Worm (Caenorhabditis elegans): Measurements from ENCODE around the gene his-24.
A peak's percentile ranks its signal among the peaks of the same experiment; 100 is the strongest.

his-24 gene

ce11 chrX:14503800-14504550 is 14.1 kb downstream of the his-24 start, which contains the start of gene M163.1:
TSS of gene M163.1 (minus strand) at chrX:14503824.
- TF ChIP-seq ceh-18 (tag; optimal IDR thresholded peaks at IDR 0.05) (peak; percentile 0), lim-6 (tag; optimal IDR thresholded peaks at IDR 0.05) (no peak), hlh-30 (tag; optimal IDR thresholded peaks at IDR 0.05; ENCODE audit: insufficient read depth) (peak; percentile 1), lin-11 (tag; optimal IDR thresholded peaks at IDR 0.05) (no peak), nfya-1 (tag; optimal IDR thresholded peaks at IDR 0.05) (peak; percentile 13), hlh-8 (tag; optimal IDR thresholded peaks at IDR 0.05) (peak; percentile 15), ceh-22 (tag; optimal IDR thresholded peaks at IDR 0.05) (no peak), ceh-30 (tag; optimal IDR thresholded peaks at IDR 0.05) (no peak), rnt-1 (tag; optimal IDR thresholded peaks at IDR 0.05) (peak; percentile 36), unc-86 (tag; optimal IDR thresholded peaks at IDR 0.05) (no peak), pros-1 (tag; optimal IDR thresholded peaks at IDR 0.05) (peak; percentile 10), pha-4 (tag; optimal IDR thresholded peaks at IDR 0.05) (no peak), tbx-2 (tag; optimal IDR thresholded peaks at IDR 0.05) (peak; percentile 56), ceh-6 (GFP tag; optimal IDR thresholded peaks at IDR 0.05) (peak; percentile 37), sdc-2 (tag; optimal IDR thresholded peaks at IDR 0.05) (peak; percentile 38), sox-2 (GFP tag; IDR thresholded peaks at IDR 0.05) (peak; percentile 3; the same call in 1 of the 2 replicates), ceh-2 (tag; optimal IDR thresholded peaks at IDR 0.05) (peak; percentile 22), nhr-232 (tag; optimal IDR thresholded peaks at IDR 0.05) (peak; percentile 3), unc-42 (tag; optimal IDR thresholded peaks at IDR 0.05) (peak; percentile 3), eyg-1 (tag; optimal IDR thresholded peaks at IDR 0.05) (peak; percentile 22), pat-9 (tag; optimal IDR thresholded peaks at IDR 0.05) (no peak), elt-2 (tag; optimal IDR thresholded peaks at IDR 0.05) (no peak), ceh-31 (tag; optimal IDR thresholded peaks at IDR 0.05) (peak; percentile 16)

- TF ChIP-seq elt-2 (tag; optimal IDR thresholded peaks at IDR 0.05) (peak; percentile 68), ref-2 (tag; optimal IDR thresholded peaks at IDR 0.05) (peak; percentile 33), unc-86 (tag; optimal IDR thresholded peaks at IDR 0.05) (no peak)
Measured at ce11 chrX:14504551-14504902, 14.6 kb downstream of the his-24 start.

- TF ChIP-seq elt-2 (tag; optimal IDR thresholded peaks at IDR 0.05) (peak; percentile 72), pqm-1 (tag; optimal IDR thresholded peaks at IDR 0.05) (peak; percentile 14), sdc-2 (tag; optimal IDR thresholded peaks at IDR 0.05) (peak; percentile 52), T23F11.4 (GFP tag; optimal IDR thresholded peaks at IDR 0.05) (no peak), hlh-30 (tag; optimal IDR thresholded peaks at IDR 0.05; ENCODE audit: insufficient read depth) (no peak), ceh-18 (tag; optimal IDR thresholded peaks at IDR 0.05) (peak; percentile 53), dve-1 (tag; optimal IDR thresholded peaks at IDR 0.05) (peak; percentile 25), tbx-2 (tag; optimal IDR thresholded peaks at IDR 0.05) (peak; percentile 14), ref-2 (tag; optimal IDR thresholded peaks at IDR 0.05) (peak; percentile 34), ceh-48 (tag; optimal IDR thresholded peaks at IDR 0.05) (no peak), ceh-2 (tag; optimal IDR thresholded peaks at IDR 0.05) (peak; percentile 8)
Measured at ce11 chrX:14505578-14506353, 15.9 kb downstream of the his-24 start.

ce11 chrX:14507992-14508391 is 18.1 kb downstream of the his-24 start:
- TF ChIP-seq odd-2 (tag; optimal IDR thresholded peaks at IDR 0.05) (no peak), fkh-10 (GFP tag; optimal IDR thresholded peaks at IDR 0.05) (no peak), gmeb-2 (tag; optimal IDR thresholded peaks at IDR 0.05) (no peak), unc-42 (tag; optimal IDR thresholded peaks at IDR 0.05) (no peak)

- TF ChIP-seq ceh-6 (GFP tag; optimal IDR thresholded peaks at IDR 0.05) (no peak), rnt-1 (tag; optimal IDR thresholded peaks at IDR 0.05) (peak; percentile 36), unc-55 (GFP tag; optimal IDR thresholded peaks at IDR 0.05) (peak; percentile 38), ceh-18 (tag; optimal IDR thresholded peaks at IDR 0.05) (peak; percentile 61), pros-1 (tag; optimal IDR thresholded peaks at IDR 0.05) (no peak), sox-2 (GFP tag; IDR thresholded peaks at IDR 0.05) (no peak), ceh-30 (tag; optimal IDR thresholded peaks at IDR 0.05) (no peak)
Measured at ce11 chrX:14508823-14509259, 18.9 kb downstream of the his-24 start.

All from whole organism, late embryonic.